Fruit fly (Drosophila melanogaster) whole organism, pupa: ENCODE measurements around the gene CG16986.

ENCODE experiments used
- CG10348 ChIP-seq: fragments of 200-800 bp; sonication (Bioruptor generic); IDR thresholded peaks from 2 replicates; pipeline ENCODE4 v1.3.6; 2022; ENCODE audit warnings: missing biosample characterization, missing genetic modification characterization
- CG12605 ChIP-seq: fragments of 200-800 bp; sonication (Bioruptor generic); IDR thresholded peaks from 2 replicates; pipeline ENCODE4 v1.3.6; 2022; ENCODE audit warnings: missing biosample characterization, missing genetic modification characterization
- CG13204 ChIP-seq: fragments of 200-800 bp; sonication (Bioruptor generic); optimal IDR thresholded peaks from 2 replicates; lab custom pipeline; 2018; ENCODE audit warnings: missing biosample characterization, mild to moderate bottlenecking, missing genetic modification characterization, moderate library complexity
- CG14655 ChIP-seq: fragments of 200-800 bp; sonication (Bioruptor generic); optimal IDR thresholded peaks from 3 replicates; lab custom pipeline; 2017; ENCODE audit warnings: mild to moderate bottlenecking, missing biosample characterization, missing genetic modification reagents, missing genetic modification characterization
- CG15710 ChIP-seq: fragments of 200-800 bp; sonication (Bioruptor generic); optimal IDR thresholded peaks from 2 replicates; lab custom pipeline; 2018; ENCODE audit warnings: missing biosample characterization, mild to moderate bottlenecking, missing genetic modification characterization, moderate library complexity
- CG17806 ChIP-seq: fragments of 200-800 bp; sonication (Bioruptor generic); optimal IDR thresholded peaks from 2 replicates; lab custom pipeline; 2018; ENCODE audit warnings: missing biosample characterization, mild to moderate bottlenecking, missing genetic modification characterization, moderate library complexity
- CG32121 ChIP-seq: fragments of 200-800 bp; sonication (Bioruptor generic); IDR thresholded peaks from 2 replicates; pipeline ENCODE4 v1.3.6; 2022; ENCODE audit warnings: missing biosample characterization, missing genetic modification characterization
- CG34367 ChIP-seq: fragments of 200-800 bp; sonication (Bioruptor generic); optimal IDR thresholded peaks from 2 replicates; lab custom pipeline; 2018; ENCODE audit warnings: missing biosample characterization, mild to moderate bottlenecking, missing genetic modification characterization
- CG4496 ChIP-seq: fragments of 200-800 bp; sonication (Bioruptor generic); IDR thresholded peaks from 3 replicates; pipeline ENCODE4 v1.3.6; 2022; ENCODE audit warnings: missing biosample characterization, missing genetic modification characterization
- CG8159 ChIP-seq: fragments of 200-800 bp; sonication (Bioruptor generic); optimal IDR thresholded peaks from 3 replicates; lab custom pipeline; 2018; ENCODE audit warnings: missing biosample characterization, mild to moderate bottlenecking, missing genetic modification characterization, moderate library complexity
- CG8301 ChIP-seq: fragments of 200-800 bp; sonication (Bioruptor generic); optimal IDR thresholded peaks from 2 replicates; lab custom pipeline; 2018; ENCODE audit warnings: missing biosample characterization, mild to moderate bottlenecking, missing genetic modification characterization
- CG9948 ChIP-seq: fragments of 200-800 bp; sonication (Bioruptor generic); optimal IDR thresholded peaks from 2 replicates; lab custom pipeline; 2018; ENCODE audit warnings: missing biosample characterization, mild to moderate bottlenecking, missing genetic modification characterization, moderate library complexity
- D1 ChIP-seq: fragments of 200-800 bp; sonication (Bioruptor generic); optimal IDR thresholded peaks from 2 replicates; lab custom pipeline; 2018; ENCODE audit warnings: missing biosample characterization, mild to moderate bottlenecking, missing genetic modification characterization, moderate library complexity
- EcR ChIP-seq: fragments of 200-800 bp; sonication (Bioruptor generic); optimal IDR thresholded peaks from 3 replicates; lab custom pipeline; 2019; ENCODE audit warnings: missing biosample characterization, missing genetic modification characterization, mild to moderate bottlenecking, moderate library complexity, missing genetic modification reagents
- Ets98B ChIP-seq: fragments of 200-800 bp; sonication (Bioruptor generic); IDR thresholded peaks from 2 replicates; pipeline ENCODE4 v1.3.6; 2022; ENCODE audit warnings: missing biosample characterization, missing genetic modification characterization
- Pif1A ChIP-seq: fragments of 200-800 bp; sonication (Bioruptor generic); optimal IDR thresholded peaks from 3 replicates; lab custom pipeline; 2016; ENCODE audit warnings: missing biosample characterization, missing genetic modification characterization
- Pif1B ChIP-seq: fragments of 200-800 bp; sonication (Bioruptor generic); optimal IDR thresholded peaks from 3 replicates; lab custom pipeline; 2016; ENCODE audit warnings: missing biosample characterization, missing genetic modification characterization
- Snoo ChIP-seq: fragments of 200-800 bp; sonication (Bioruptor generic); optimal IDR thresholded peaks from 3 replicates; lab custom pipeline; 2017; ENCODE audit warnings: missing biosample characterization, mild to moderate bottlenecking, missing genetic modification characterization, inconsistent platforms
- fd96Ca ChIP-seq: fragments of 200-800 bp; sonication (Bioruptor generic); IDR thresholded peaks from 3 replicates; pipeline ENCODE4 v1.3.6; 2022; ENCODE audit warnings: missing biosample characterization, missing genetic modification characterization
- gl ChIP-seq: fragments of 200-800 bp; sonication (Bioruptor generic); optimal IDR thresholded peaks from 2 replicates; lab custom pipeline; 2018; ENCODE audit warnings: missing biosample characterization, mild to moderate bottlenecking, missing genetic modification characterization
- rn ChIP-seq: fragments of 200-800 bp; sonication (Bioruptor generic); IDR thresholded peaks from 2 replicates; pipeline ENCODE4 v1.3.6; 2022; ENCODE audit warnings: missing biosample characterization, missing genetic modification characterization

CG16986 gene

DNA sequence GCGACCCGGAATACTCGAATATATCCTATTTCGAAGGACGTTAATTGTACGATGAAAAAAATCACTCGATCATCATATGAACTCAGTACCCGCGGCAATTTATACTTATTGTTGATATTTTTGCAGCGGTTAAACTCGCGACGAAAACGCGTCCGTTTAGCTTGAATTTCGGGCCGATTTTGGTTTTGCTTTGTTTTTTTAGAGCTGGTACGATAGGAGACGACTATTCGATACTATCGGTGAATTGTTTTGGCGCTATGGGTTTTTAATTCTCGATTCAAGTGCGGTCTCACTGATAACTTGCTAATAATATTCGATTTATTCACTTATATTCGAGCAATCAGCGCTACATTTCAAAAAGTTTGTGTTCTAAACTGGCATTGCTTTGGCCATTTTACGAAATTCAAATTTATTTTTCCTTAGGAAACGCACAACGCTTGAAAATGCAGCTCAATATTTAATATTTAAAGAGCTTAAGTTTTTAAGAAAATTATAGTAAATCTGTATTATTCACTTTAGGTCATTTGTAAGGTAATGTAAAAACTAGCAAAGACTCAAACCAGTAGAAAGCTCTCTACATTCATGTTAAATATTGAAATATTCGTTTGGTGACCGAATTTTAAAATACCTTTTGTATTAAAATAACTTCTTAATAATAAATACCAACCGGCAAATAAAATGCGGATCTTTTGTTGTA lies 45.9 kb upstream of the CG16986 start, which contains the start of gene Spn:
TSS of gene Spn (minus strand) at position 175 of the 697 bp plus-strand sequence.
- no peak for TF ChIP-seq CG14655 (GFP tag; lab: Kevin White, UChicago)
- no peak for TF ChIP-seq CG34367 (tag; lab: Kevin White, UChicago)
- no peak for TF ChIP-seq fd96Ca (GFP tag; lab: Robert Waterston, UW)
- no peak for TF ChIP-seq CG9948 (tag; lab: Kevin White, UChicago)
- peak; percentile 21 for TF ChIP-seq gl
- TF ChIP-seq CG15710, result peak; percentile 15
- TF ChIP-seq CG8301, result no peak
- TF ChIP-seq Snoo (tag; lab: Kevin White, UChicago), result peak; percentile 35
- TF ChIP-seq CG8159, result no peak
- peak; percentile 55 for TF ChIP-seq Pif1B (GFP tag; lab: Kevin White, UChicago)
- no peak for TF ChIP-seq Pif1A (GFP tag; lab: Kevin White, UChicago)
- TF ChIP-seq CG13204 (GFP tag; lab: Kevin White, UChicago), result no peak
- peak; percentile 16 for TF ChIP-seq CG17806 (tag; lab: Kevin White, UChicago)
- peak; percentile 17 for TF ChIP-seq EcR
- TF ChIP-seq Ets98B (GFP tag; lab: Robert Waterston, UW), result no peak; the same call in 1 of the 2 replicates
- TF ChIP-seq CG32121, result peak; percentile 57
- no peak for TF ChIP-seq CG10348 (GFP tag; lab: Robert Waterston, UW)
- TF ChIP-seq CG12605 (GFP tag; lab: Robert Waterston, UW), result no peak
- TF ChIP-seq D1, result no peak
- TF ChIP-seq CG4496 (GFP tag; lab: Robert Waterston, UW), result peak; percentile 72; the same call in 2 of the 3 replicates
- peak; percentile 47; the same call in 1 of the 2 replicates for TF ChIP-seq rn

- TF ChIP-seq fd96Ca (GFP tag; lab: Robert Waterston, UW), result no peak
- TF ChIP-seq Ets98B (GFP tag; lab: Robert Waterston, UW), result no peak
- TF ChIP-seq CG32121, result no peak
- TF ChIP-seq Snoo (tag; lab: Kevin White, UChicago), result no peak
- TF ChIP-seq CG8159, result no peak
- no peak for TF ChIP-seq CG12605 (GFP tag; lab: Robert Waterston, UW)
- TF ChIP-seq CG34367 (tag; lab: Kevin White, UChicago), result no peak
These were observed 44.5 kb upstream of the CG16986 start for dm6 chr3L:2555670-2556069.

- no peak for TF ChIP-seq CG8301
- TF ChIP-seq CG12605 (GFP tag; lab: Robert Waterston, UW), result no peak
- no peak for TF ChIP-seq Pif1B (GFP tag; lab: Kevin White, UChicago)
- TF ChIP-seq EcR, result peak; percentile 95
- TF ChIP-seq Ets98B (GFP tag; lab: Robert Waterston, UW), result no peak
- no peak for TF ChIP-seq CG9948 (tag; lab: Kevin White, UChicago)
- no peak for TF ChIP-seq CG17806 (tag; lab: Kevin White, UChicago)
- no peak for TF ChIP-seq D1
- TF ChIP-seq CG13204 (GFP tag; lab: Kevin White, UChicago), result peak; percentile 77
- no peak for TF ChIP-seq CG32121
- TF ChIP-seq CG4496 (GFP tag; lab: Robert Waterston, UW), result no peak
- no peak for TF ChIP-seq CG34367 (tag; lab: Kevin White, UChicago)
- no peak for TF ChIP-seq Snoo (tag; lab: Kevin White, UChicago)
- TF ChIP-seq rn, result no peak
These were observed 34.1 kb upstream of the CG16986 start for dm6 chr3L:2566029-2566428.

DNA sequence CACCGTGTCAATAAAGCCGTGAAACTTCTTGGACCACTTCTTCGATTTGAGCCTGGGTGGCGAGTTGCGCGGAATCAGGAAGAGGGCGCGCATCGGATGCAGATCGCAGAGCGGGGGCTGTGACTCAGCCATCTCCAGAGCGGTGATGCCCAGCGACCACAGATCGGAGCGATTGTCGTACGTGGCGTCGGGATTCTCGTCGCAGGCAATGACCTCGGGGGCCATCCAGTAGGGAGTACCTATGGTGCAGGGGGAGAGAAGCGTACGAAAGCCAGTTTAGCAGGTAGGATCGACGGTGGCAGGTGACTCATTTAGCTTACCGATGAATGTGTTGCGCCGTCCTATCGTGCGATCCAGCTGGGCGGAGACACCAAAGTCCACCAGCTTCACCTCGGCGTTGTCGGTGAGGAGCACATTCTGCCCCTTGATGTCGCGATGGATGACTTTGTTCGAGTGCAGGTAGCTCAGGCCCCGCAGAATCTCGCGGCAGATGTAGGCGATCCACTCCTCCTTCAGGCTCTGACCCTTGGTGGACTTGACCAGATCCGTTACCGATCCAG lies 33.0 kb upstream of the CG16986 start:
- no peak for TF ChIP-seq CG12605 (GFP tag; lab: Robert Waterston, UW)
- no peak for TF ChIP-seq CG8159
- TF ChIP-seq CG34367 (tag; lab: Kevin White, UChicago), result no peak
- peak; percentile 1 for TF ChIP-seq gl
- TF ChIP-seq EcR, result peak; percentile 97
- TF ChIP-seq CG13204 (GFP tag; lab: Kevin White, UChicago), result peak; percentile 44

DNA sequence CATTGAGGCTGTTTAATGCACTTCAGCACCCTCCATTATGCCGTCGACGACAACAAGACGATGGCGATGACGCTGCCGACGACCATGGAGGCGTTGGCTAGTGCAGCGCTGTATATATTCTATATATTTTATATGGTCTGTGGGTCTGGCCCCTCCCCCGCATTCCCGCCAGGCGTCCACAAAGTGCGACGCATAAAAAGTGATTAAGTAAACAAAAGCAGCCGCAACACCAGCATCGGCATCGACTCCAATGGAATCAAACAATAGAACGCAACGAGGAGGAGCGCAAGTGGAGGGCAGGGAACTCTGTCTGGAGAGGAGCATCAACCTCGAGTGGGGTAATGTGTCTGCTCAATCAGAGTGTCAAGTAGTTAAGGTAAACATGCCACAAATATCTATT lies 31.9 kb upstream of the CG16986 start:
- TF ChIP-seq rn (no peak), CG12605 (GFP tag; lab: Robert Waterston, UW) (no peak), EcR (peak; percentile 98), Pif1B (GFP tag; lab: Kevin White, UChicago) (peak; percentile 7), CG8159 (peak; percentile 20), CG10348 (GFP tag; lab: Robert Waterston, UW) (no peak), CG13204 (GFP tag; lab: Kevin White, UChicago) (peak; percentile 75), fd96Ca (GFP tag; lab: Robert Waterston, UW) (peak; percentile 42; the same call in 1 of the 3 replicates), CG8301 (no peak), gl (peak; percentile 20)

DNA sequence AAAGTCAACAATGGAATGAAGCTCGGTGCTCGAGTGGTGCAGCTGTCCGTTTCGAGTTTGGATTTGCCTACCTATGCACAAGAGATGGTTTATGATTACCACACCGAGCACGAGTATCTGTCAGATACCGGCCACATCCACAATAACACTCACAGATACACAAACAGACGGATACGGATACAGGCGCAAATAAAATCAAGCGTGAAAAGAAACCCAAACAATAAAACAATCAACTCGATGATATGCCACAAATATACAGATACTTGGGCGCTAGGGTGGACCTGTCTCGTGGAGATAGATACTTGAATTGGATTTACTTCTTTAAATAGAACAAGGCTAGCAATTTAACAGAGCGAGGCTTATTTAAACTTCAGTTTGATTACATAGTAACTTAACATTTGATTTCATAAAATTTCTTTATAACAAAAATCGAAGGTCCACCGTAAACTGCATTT lies 29.8 kb upstream of the CG16986 start:
- TF ChIP-seq CG12605 (GFP tag; lab: Robert Waterston, UW) (peak; percentile 80), EcR (peak; percentile 55), CG17806 (tag; lab: Kevin White, UChicago) (peak; percentile 68), Ets98B (GFP tag; lab: Robert Waterston, UW) (peak; percentile 81), CG32121 (peak; percentile 74; the same call in 1 of the 2 replicates), Pif1A (GFP tag; lab: Kevin White, UChicago) (peak; percentile 89), rn (no peak), CG34367 (tag; lab: Kevin White, UChicago) (peak; percentile 62), CG14655 (GFP tag; lab: Kevin White, UChicago) (peak; percentile 71), CG8159 (peak; percentile 98), Pif1B (GFP tag; lab: Kevin White, UChicago) (peak; percentile 93), Snoo (tag; lab: Kevin White, UChicago) (peak; percentile 75), D1 (no peak), CG8301 (peak; percentile 67), CG10348 (GFP tag; lab: Robert Waterston, UW) (no peak), fd96Ca (GFP tag; lab: Robert Waterston, UW) (peak; percentile 71; the same call in 2 of the 3 replicates), CG15710 (peak; percentile 72), CG9948 (tag; lab: Kevin White, UChicago) (peak; percentile 63), gl (peak; percentile 22), CG4496 (GFP tag; lab: Robert Waterston, UW) (peak; percentile 90), CG13204 (GFP tag; lab: Kevin White, UChicago) (no peak)
- TF ChIP-seq, all 21 proteins: peak for 17
